Fruit fly (Drosophila melanogaster): Measurements from ENCODE around the gene CG5245.
A peak's percentile ranks its signal among the peaks of the same experiment; 100 is the strongest.

Gene CG5245

dm6 chr3R:12459879-12460522, 30.6 kb downstream of the CG5245 start, which contains the start of the genes CG5961 and Polr3C (continued):
- TF ChIP-seq CG30403 (GFP tag; optimal IDR thresholded peaks at IDR 0.05): no peak
- TF ChIP-seq CG1792 (GFP tag; optimal IDR thresholded peaks at IDR 0.05): no peak
- TF ChIP-seq tin (GFP tag; optimal IDR thresholded peaks at IDR 0.05): no peak
- no peak for TF ChIP-seq sr (GFP tag; IDR thresholded peaks at IDR 0.05)
- peak; percentile 26 for TF ChIP-seq CG17186 (GFP tag; optimal IDR thresholded peaks at IDR 0.05)
- TF ChIP-seq fd102C (GFP tag; optimal IDR thresholded peaks at IDR 0.05): no peak
- TF ChIP-seq E2f2 (GFP tag; IDR thresholded peaks at IDR 0.05): peak; percentile 75
- TF ChIP-seq CG12299 (tag; optimal IDR thresholded peaks at IDR 0.05): no peak
- TF ChIP-seq tgo (GFP tag; IDR thresholded peaks at IDR 0.05): no peak
- TF ChIP-seq zen (tag; optimal IDR thresholded peaks at IDR 0.05): peak; percentile 11
- no peak for TF ChIP-seq ssp (GFP tag; IDR thresholded peaks at IDR 0.05)
- peak; percentile 27 for TF ChIP-seq Fer1 (GFP tag; optimal IDR thresholded peaks at IDR 0.05)
- no peak for TF ChIP-seq dmrt11E (tag; optimal IDR thresholded peaks at IDR 0.05)
- TF ChIP-seq C15 (GFP tag; IDR thresholded peaks at IDR 0.05): no peak
- TF ChIP-seq CG3281 (GFP tag; optimal IDR thresholded peaks at IDR 0.05): no peak
- TF ChIP-seq luna (GFP tag; optimal IDR thresholded peaks at IDR 0.05): no peak
- no peak for TF ChIP-seq br (optimal IDR thresholded peaks at IDR 0.05)
- TF ChIP-seq Rfx (GFP tag; IDR thresholded peaks at IDR 0.05): no peak
- no peak for TF ChIP-seq Ets65A (GFP tag)
- peak; percentile 27 for TF ChIP-seq sens (GFP tag)
- no peak for TF ChIP-seq abd-A (tag; optimal IDR thresholded peaks at IDR 0.05)
- no peak for TF ChIP-seq chif (GFP tag; optimal IDR thresholded peaks at IDR 0.05)
- TF ChIP-seq Neu2 (GFP tag; optimal IDR thresholded peaks at IDR 0.05; ENCODE audit: borderline replicate concordance): no peak
- no peak for TF ChIP-seq dan (GFP tag; IDR thresholded peaks at IDR 0.05)
- no peak for TF ChIP-seq CG10959 (GFP tag; IDR thresholded peaks at IDR 0.05)
- no peak for TF ChIP-seq CG2199 (GFP tag; IDR thresholded peaks at IDR 0.05)
- peak; percentile 10 for TF ChIP-seq CG2120 (GFP tag; optimal IDR thresholded peaks at IDR 0.05)
- peak; percentile 74 for TF ChIP-seq Med (GFP tag)
- peak; percentile 80 for TF ChIP-seq psq (GFP tag; optimal IDR thresholded peaks at IDR 0.05)
- TF ChIP-seq bbx (GFP tag; IDR thresholded peaks at IDR 0.05; ENCODE audit: partially characterized antibody): 0 out of 2 replicates have a peak, but pooled peaks have one; percentile 31
- no peak for TF ChIP-seq CG33213 (GFP tag; optimal IDR thresholded peaks at IDR 0.05)
- TF ChIP-seq Nf-YA (GFP tag; IDR thresholded peaks at IDR 0.05): no peak
- no peak for TF ChIP-seq ems (GFP tag; optimal IDR thresholded peaks at IDR 0.05)
- TF ChIP-seq bigmax (GFP tag; optimal IDR thresholded peaks at IDR 0.05): peak; percentile 74
- TF ChIP-seq sima (GFP tag; optimal IDR thresholded peaks at IDR 0.05): no peak
- TF ChIP-seq CG5953 (GFP tag; IDR thresholded peaks at IDR 0.05): no peak
- no peak for TF ChIP-seq CG1603 (tag; optimal IDR thresholded peaks at IDR 0.05)
- no peak for TF ChIP-seq gem (tag; optimal IDR thresholded peaks at IDR 0.05)
- TF ChIP-seq knrl (GFP tag; IDR thresholded peaks at IDR 0.05; ENCODE audit: partially characterized antibody): no peak
- TF ChIP-seq inv (GFP tag; IDR thresholded peaks at IDR 0.05; ENCODE audit: partially characterized antibody): no peak
- TF ChIP-seq Awh (GFP tag; IDR thresholded peaks at IDR 0.05): no peak
- TF ChIP-seq D19B (GFP tag; optimal IDR thresholded peaks at IDR 0.05): no peak
- no peak for TF ChIP-seq CG1832 (GFP tag; optimal IDR thresholded peaks at IDR 0.05)
- TF ChIP-seq CG9727 (GFP tag; optimal IDR thresholded peaks at IDR 0.05): no peak
- no peak for TF ChIP-seq CG15073 (GFP tag; optimal IDR thresholded peaks at IDR 0.05)
- TF ChIP-seq vnd (GFP tag; IDR thresholded peaks at IDR 0.05; ENCODE audit: partially characterized antibody): no peak
- TF ChIP-seq CG34376 (GFP tag; optimal IDR thresholded peaks at IDR 0.05): peak; percentile 24
- no peak for TF ChIP-seq ato (GFP tag; IDR thresholded peaks at IDR 0.05; ENCODE audit: partially characterized antibody)
- TF ChIP-seq Dip3 (GFP tag; optimal IDR thresholded peaks at IDR 0.05): no peak
- no peak for TF ChIP-seq CG7963 (GFP tag; IDR thresholded peaks at IDR 0.05; ENCODE audit: partially characterized antibody)
- peak; percentile 61 for TF ChIP-seq CG15601 (tag; optimal IDR thresholded peaks at IDR 0.05)

Measured in whole organism, embryonic.